Fruit fly (Drosophila melanogaster): ENCODE results near the gene Rac1.

Gene Rac1

dm6 chr3L:1342133-1342580, 39.7 kb upstream of the Rac1 start, which contains the start of gene indra (continued):
- TF ChIP-seq hbn (GFP tag; IDR thresholded peaks at IDR 0.05; ENCODE audit: partially characterized antibody) (peak; percentile 50; the same call in 1 of the 2 replicates), CoRest (tag; optimal IDR thresholded peaks at IDR 0.05) (peak; percentile 77), Mes4 (GFP tag; optimal IDR thresholded peaks at IDR 0.05) (peak; percentile 49), Rfx (GFP tag; IDR thresholded peaks at IDR 0.05) (peak; percentile 63; the same call in 1 of the 2 replicates), CG9797 (GFP tag; optimal IDR thresholded peaks at IDR 0.05) (peak; percentile 79), Atf3 (GFP tag; optimal IDR thresholded peaks at IDR 0.05) (peak; percentile 28), ranshi (GFP tag; IDR thresholded peaks at IDR 0.05) (peak; percentile 25; the same call in 1 of the 2 replicates), CG7271 (tag; optimal IDR thresholded peaks at IDR 0.05) (peak; percentile 24), CG3838 (GFP tag; optimal IDR thresholded peaks at IDR 0.05) (no peak), sna (GFP tag; IDR thresholded peaks at IDR 0.05; ENCODE audit: partially characterized antibody) (no peak; the same call in 1 of the 2 replicates), CG17186 (GFP tag; optimal IDR thresholded peaks at IDR 0.05) (peak; percentile 77), pnt (GFP tag; optimal IDR thresholded peaks at IDR 0.05) (peak; percentile 42), dmrt11E (tag; optimal IDR thresholded peaks at IDR 0.05) (peak; percentile 38), cato (GFP tag; optimal IDR thresholded peaks at IDR 0.05; ENCODE audit: borderline replicate concordance) (peak; percentile 64), CG30403 (GFP tag; optimal IDR thresholded peaks at IDR 0.05) (peak; percentile 71), Xbp1 (GFP tag; optimal IDR thresholded peaks at IDR 0.05) (peak; percentile 68), HLH54F (GFP tag; optimal IDR thresholded peaks at IDR 0.05) (peak; percentile 70), row (GFP tag; IDR thresholded peaks at IDR 0.05) (peak; percentile 81), cwo (GFP tag; optimal IDR thresholded peaks at IDR 0.05) (no peak), fu2 (GFP tag; optimal IDR thresholded peaks at IDR 0.05) (peak; percentile 71), CG16813 (GFP tag; IDR thresholded peaks at IDR 0.05; ENCODE audit: partially characterized antibody) (peak; percentile 60), CG1832 (GFP tag; optimal IDR thresholded peaks at IDR 0.05) (no peak), dysf (GFP tag; IDR thresholded peaks at IDR 0.05) (peak; percentile 39; the same call in 1 of the 3 replicates), CG4854 (GFP tag; optimal IDR thresholded peaks at IDR 0.05) (peak; percentile 47), corto (GFP tag; optimal IDR thresholded peaks at IDR 0.05) (no peak), zen2 (GFP tag; IDR thresholded peaks at IDR 0.05; ENCODE audit: partially characterized antibody) (no peak), prd (optimal IDR thresholded peaks at IDR 0.05) (no peak), prd (GFP tag; IDR thresholded peaks at IDR 0.05) (peak; percentile 45; the same call in 1 of the 3 replicates), CG14860 (GFP tag; IDR thresholded peaks at IDR 0.05; ENCODE audit: partially characterized antibody) (peak; percentile 38; the same call in 1 of the 3 replicates), CG12744 (GFP tag; optimal IDR thresholded peaks at IDR 0.05) (peak; percentile 25), CG9876 (GFP tag; optimal IDR thresholded peaks at IDR 0.05) (peak; percentile 52), CG13624 (GFP tag; optimal IDR thresholded peaks at IDR 0.05) (peak; percentile 76), knrl (GFP tag; IDR thresholded peaks at IDR 0.05; ENCODE audit: partially characterized antibody) (peak; percentile 33; the same call in 1 of the 3 replicates), MBD-R2 (GFP tag; IDR thresholded peaks at IDR 0.05) (peak; percentile 65), fd96Cb (tag; optimal IDR thresholded peaks at IDR 0.05) (peak; percentile 38), ewg (GFP tag; optimal IDR thresholded peaks at IDR 0.05) (peak; percentile 54), da (GFP tag; optimal IDR thresholded peaks at IDR 0.05) (peak; percentile 1), Tbp (GFP tag; optimal IDR thresholded peaks at IDR 0.05) (peak; percentile 3), NC2β (GFP tag; optimal IDR thresholded peaks at IDR 0.05) (peak; percentile 67), MESR4 (GFP tag; optimal IDR thresholded peaks at IDR 0.05) (peak; percentile 31), Fer3 (tag; optimal IDR thresholded peaks at IDR 0.05) (peak; percentile 7), tio (GFP tag; optimal IDR thresholded peaks at IDR 0.05) (no peak), CG15514 (GFP tag; optimal IDR thresholded peaks at IDR 0.05) (peak; percentile 71), hth (optimal IDR thresholded peaks at IDR 0.05) (no peak), CG10209 (GFP tag; optimal IDR thresholded peaks at IDR 0.05) (peak; percentile 10), Poxn (GFP tag; IDR thresholded peaks at IDR 0.05) (no peak), esg (GFP tag; conservative IDR thresholded peaks at IDR 0.05) (peak; percentile 32; the same call in 1 of the 2 replicates), ci (GFP tag; IDR thresholded peaks at IDR 0.05) (0 out of 3 replicates have a peak, but pooled peaks have one; percentile 58), CG7963 (GFP tag; IDR thresholded peaks at IDR 0.05; ENCODE audit: partially characterized antibody) (peak; percentile 27; the same call in 1 of the 3 replicates)

All from whole organism, embryonic.